Fruit fly (Drosophila melanogaster) whole organism, embryonic: ENCODE data around the gene Ntf-2r.

ENCODE experiments used
- Ada2b ChIP-seq: fragments of 200-800 bp; sonication (Bioruptor generic); IDR thresholded peaks from 2 replicates; pipeline ENCODE4 v1.3.6; 2022; ENCODE audit warnings: missing biosample characterization, missing genetic modification characterization
- Aef1 ChIP-seq: fragments of 200-800 bp; sonication (Bioruptor generic); IDR thresholded peaks from 3 replicates; pipeline ENCODE4 v1.3.6; 2022; ENCODE audit warnings: missing biosample characterization, missing genetic modification characterization
- C15 ChIP-seq: fragments of 200-800 bp; sonication (Bioruptor generic); IDR thresholded peaks from 3 replicates; pipeline ENCODE4 v1.3.6; 2022; ENCODE audit warnings: missing biosample characterization, missing genetic modification characterization
- CG1024 ChIP-seq: fragments of 200-800 bp; sonication (Bioruptor generic); IDR thresholded peaks from 2 replicates; pipeline ENCODE4 v1.3.6; 2022; ENCODE audit warnings: missing biosample characterization, missing genetic modification characterization
- CG11456 ChIP-seq: fragments of 200-800 bp; sonication (Bioruptor generic); IDR thresholded peaks from 3 replicates; pipeline ENCODE4 v1.3.6; 2022; ENCODE audit warnings: missing biosample characterization, missing genetic modification characterization
- CG11723 ChIP-seq: fragments of 200-800 bp; sonication (Bioruptor generic); optimal IDR thresholded peaks from 2 replicates; lab custom pipeline; 2017; ENCODE audit warnings: missing biosample characterization, mild to moderate bottlenecking, missing genetic modification characterization
- CG12942 ChIP-seq: fragments of 200-800 bp; sonication (Bioruptor generic); optimal IDR thresholded peaks from 3 replicates; lab custom pipeline; 2016; ENCODE audit warnings: missing biosample characterization, missing genetic modification characterization
- CG17802 ChIP-seq: fragments of 200-800 bp; sonication (Bioruptor generic); optimal IDR thresholded peaks from 2 replicates; lab custom pipeline; 2018; ENCODE audit warnings: missing biosample characterization, mild to moderate bottlenecking, missing genetic modification characterization, moderate library complexity
- CG30431 ChIP-seq: fragments of 200-800 bp; sonication (Bioruptor generic); optimal IDR thresholded peaks from 2 replicates; lab custom pipeline; 2017; ENCODE audit warnings: missing biosample characterization, missing genetic modification characterization
- CG31388 ChIP-seq: fragments of 200-800 bp; sonication (Bioruptor generic); optimal IDR thresholded peaks from 2 replicates; lab custom pipeline; 2016; ENCODE audit warnings: missing biosample characterization, missing genetic modification characterization
- CG3847 ChIP-seq: fragments of 200-800 bp; sonication (Bioruptor generic); IDR thresholded peaks from 2 replicates; pipeline ENCODE4 v1.3.6; 2022; ENCODE audit warnings: missing biosample characterization, missing genetic modification characterization
- CG4328 ChIP-seq: fragments of 200-800 bp; sonication (Bioruptor generic); optimal IDR thresholded peaks from 3 replicates; lab custom pipeline; 2017; ENCODE audit warnings: missing biosample characterization, missing genetic modification reagents, missing genetic modification characterization
- CG4424 ChIP-seq: fragments of 200-800 bp; sonication (Bioruptor generic); optimal IDR thresholded peaks from 3 replicates; lab custom pipeline; 2016; ENCODE audit warnings: missing biosample characterization, missing genetic modification characterization
- CG6254 ChIP-seq: fragments of 200-800 bp; sonication (Bioruptor generic); optimal IDR thresholded peaks from 3 replicates; lab custom pipeline; 2017; ENCODE audit warnings: mild to moderate bottlenecking, missing biosample characterization, missing genetic modification reagents, missing genetic modification characterization
- CG6791 ChIP-seq: fragments of 200-800 bp; sonication (Bioruptor generic); IDR thresholded peaks from 3 replicates; pipeline ENCODE4 v1.3.6; 2022; ENCODE audit warnings: missing biosample characterization, missing genetic modification characterization; ENCODE audit not compliant: partially characterized antibody
- CG7987 ChIP-seq: fragments of 200-800 bp; sonication (Bioruptor generic); optimal IDR thresholded peaks from 2 replicates; lab custom pipeline; 2018; ENCODE audit warnings: missing biosample characterization, mild to moderate bottlenecking, missing genetic modification characterization, moderate library complexity
- Camta ChIP-seq: fragments of 200-800 bp; sonication (Bioruptor generic); optimal IDR thresholded peaks from 2 replicates; lab custom pipeline; 2016; ENCODE audit warnings: missing biosample characterization, missing genetic modification characterization
- CoRest ChIP-seq: fragments of 200-800 bp; sonication (Bioruptor generic); optimal IDR thresholded peaks from 3 replicates; lab custom pipeline; 2018; ENCODE audit warnings: missing biosample characterization, mild to moderate bottlenecking, missing genetic modification characterization, moderate library complexity
- Dad ChIP-seq: fragments of 200-800 bp; sonication (Bioruptor generic); optimal IDR thresholded peaks from 3 replicates; lab custom pipeline; 2016; ENCODE audit warnings: missing biosample characterization, missing genetic modification characterization
- MBD-R2 ChIP-seq: fragments of 200-800 bp; sonication (Bioruptor generic); IDR thresholded peaks from 2 replicates; pipeline ENCODE4 v1.3.6; 2022; ENCODE audit warnings: missing biosample characterization, missing genetic modification characterization
- Sin3A ChIP-seq: fragments of >200 bp; optimal IDR thresholded peaks from 2 replicates; lab custom pipeline; 2018
- Ssrp ChIP-seq: fragments of 200-800 bp; sonication (Bioruptor generic); optimal IDR thresholded peaks from 2 replicates; lab custom pipeline; 2018; ENCODE audit warnings: missing biosample characterization, mild to moderate bottlenecking, missing genetic modification characterization, moderate library complexity
- cas ChIP-seq: fragments of 200-800 bp; sonication (Bioruptor generic); IDR thresholded peaks from 2 replicates; pipeline ENCODE4 v1.3.6; 2022; ENCODE audit warnings: missing biosample characterization, missing genetic modification characterization
- chif ChIP-seq, 2 experiments: fragments of 200-800 bp; sonication (Bioruptor generic); optimal IDR thresholded peaks; 3 replicates each; lab custom pipeline; 2016; ENCODE audit warnings: missing biosample characterization in 2 of 2, missing genetic modification characterization in 2 of 2
- crol ChIP-seq: fragments of 200-800 bp; sonication (Bioruptor generic); IDR thresholded peaks from 2 replicates; pipeline ENCODE4 v1.3.6; 2022; ENCODE audit warnings: missing biosample characterization, missing genetic modification characterization
- dysf ChIP-seq: fragments of 200-800 bp; sonication (Bioruptor generic); IDR thresholded peaks from 3 replicates; pipeline ENCODE4 v1.3.6; 2022; ENCODE audit warnings: missing biosample characterization, missing genetic modification characterization
- exex ChIP-seq: fragments of 200-800 bp; sonication (Bioruptor generic); optimal IDR thresholded peaks from 4 replicates; lab custom pipeline; 2018; ENCODE audit warnings: missing biosample characterization, mild to moderate bottlenecking, missing genetic modification characterization, moderate library complexity
- klu ChIP-seq: fragments of 200-800 bp; sonication (Bioruptor generic); IDR thresholded peaks from 2 replicates; pipeline ENCODE4 v1.3.6; 2022; ENCODE audit warnings: missing biosample characterization, missing genetic modification characterization
- maf-S ChIP-seq: fragments of 200-800 bp; sonication (Bioruptor generic); optimal IDR thresholded peaks from 2 replicates; lab custom pipeline; 2016; ENCODE audit warnings: missing biosample characterization, missing genetic modification characterization
- phol ChIP-seq: fragments of 200-800 bp; sonication (Bioruptor generic); optimal IDR thresholded peaks from 3 replicates; lab custom pipeline; 2018; ENCODE audit warnings: missing biosample characterization, mild to moderate bottlenecking, missing genetic modification characterization, moderate library complexity
- pros ChIP-seq: fragments of 200-800 bp; sonication (Bioruptor generic); optimal IDR thresholded peaks from 3 replicates; lab custom pipeline; 2019; ENCODE audit warnings: missing biosample characterization, mild to moderate bottlenecking, missing genetic modification characterization, moderate library complexity
- wek ChIP-seq: fragments of 200-800 bp; sonication (Bioruptor generic); optimal IDR thresholded peaks from 3 replicates; lab custom pipeline; 2018; ENCODE audit warnings: missing biosample characterization, mild to moderate bottlenecking, missing genetic modification characterization, moderate library complexity
- z ChIP-seq: fragments of 200-800 bp; sonication (Bioruptor generic); IDR thresholded peaks from 3 replicates; pipeline ENCODE4 v1.3.6; 2022; ENCODE audit warnings: missing biosample characterization, missing genetic modification characterization

Ntf-2r gene

dm6 chr2L:18504881-18505280, 50.4 kb downstream of the Ntf-2r start (continued):
- TF ChIP-seq Camta (GFP tag; lab: Kevin White, UChicago): no peak
- TF ChIP-seq phol (tag; lab: Kevin White, UChicago): peak; percentile 74
- TF ChIP-seq z (GFP tag; lab: Robert Waterston, UW): no peak
- TF ChIP-seq CG6791 (GFP tag; lab: Robert Waterston, UW): no peak
- no peak for TF ChIP-seq CG31388 (GFP tag; lab: Kevin White, UChicago)
- TF ChIP-seq CG12942: no peak
- TF ChIP-seq dysf: peak; percentile 44; the same call in 1 of the 3 replicates
- peak; percentile 44 for TF ChIP-seq CoRest
- no peak for TF ChIP-seq CG11456 (GFP tag; lab: Robert Waterston, UW)
- peak; percentile 8; the same call in 1 of the 2 replicates for TF ChIP-seq Ada2b (GFP tag; lab: Robert Waterston, UW)
- TF ChIP-seq Sin3A (lab: Kevin White, UChicago): no peak
- no peak for TF ChIP-seq CG3847
- TF ChIP-seq Aef1 (GFP tag; lab: Robert Waterston, UW): no peak
- no peak for TF ChIP-seq CG17802 (tag; lab: Kevin White, UChicago)
- TF ChIP-seq CG6254 (GFP tag; lab: Kevin White, UChicago): peak; percentile 44
- no peak for TF ChIP-seq pros (GFP tag; lab: Kevin White, UChicago)
- TF ChIP-seq Ssrp (tag; lab: Kevin White, UChicago): peak; percentile 55
- TF ChIP-seq klu (GFP tag; lab: Robert Waterston, UW): no peak
- peak; percentile 59 for TF ChIP-seq CG4424 (GFP tag; lab: Kevin White, UChicago)
- no peak for TF ChIP-seq Dad
- no peak for TF ChIP-seq maf-S (GFP tag; lab: Kevin White, UChicago)
- TF ChIP-seq CG4328 (GFP tag; lab: Kevin White, UChicago): no peak
- TF ChIP-seq CG11723 (GFP tag; lab: Kevin White, UChicago): no peak
- TF ChIP-seq C15 (GFP tag; lab: Robert Waterston, UW): no peak
- TF ChIP-seq wek (GFP tag; lab: Kevin White, UChicago): no peak
- TF ChIP-seq CG1024 (GFP tag; lab: Robert Waterston, UW): 0 out of 2 replicates have a peak, but pooled peaks have one; percentile 25
- no peak for TF ChIP-seq CG7987
- no peak for TF ChIP-seq exex (tag; lab: Kevin White, UChicago)
- peak; percentile 50 to 63 for TF ChIP-seq chif (GFP tag; optimal IDR thresholded peaks at IDR 0.05; lab: Kevin White, UChicago)
- peak; percentile 49 for TF ChIP-seq CG30431 (GFP tag; lab: Kevin White, UChicago)
- no peak; the same call in 1 of the 2 replicates for TF ChIP-seq MBD-R2 (GFP tag; lab: Robert Waterston, UW)
- peak; percentile 57; the same call in 1 of the 2 replicates for TF ChIP-seq crol (GFP tag; lab: Robert Waterston, UW)
- TF ChIP-seq cas (GFP tag; lab: Robert Waterston, UW): no peak
